Worm (Caenorhabditis elegans) whole organism, midembryonic: ENCODE measurements around the gene C16C4.1.

Experiments used
- T22C8.4 ChIP-seq: fragments of 200-800 bp; sonication (Bioruptor generic); IDR thresholded peaks from 2 replicates; pipeline ENCODE4 v1.3.6; 2022; ENCODE audit warnings: missing genetic modification characterization, missing compliant biosample characterization
- cog-1 ChIP-seq: sonication (generic microtip); optimal IDR thresholded peaks from 2 replicates; lab custom pipeline; 2016; ENCODE audit warnings: missing genetic modification characterization, missing compliant biosample characterization
- flt-1 ChIP-seq: fragments of 200-800 bp; sonication (Bioruptor generic); IDR thresholded peaks from 2 replicates; pipeline ENCODE4 v1.3.6; 2022; ENCODE audit warnings: missing genetic modification characterization, missing compliant biosample characterization
- klf-2 ChIP-seq: fragments of 200-800 bp; sonication (Bioruptor generic); conservative IDR thresholded peaks from 2 replicates; pipeline ENCODE4 v1.3.6; 2022; ENCODE audit warnings: missing genetic modification reagents, missing genetic modification characterization, missing compliant biosample characterization
- med-1 ChIP-seq: sonication (generic microtip); optimal IDR thresholded peaks from 2 replicates; lab custom pipeline; 2017; ENCODE audit warnings: missing genetic modification characterization, mild to moderate bottlenecking, missing compliant biosample characterization, antibody characterized with exemption, missing genetic modification reagents; ENCODE audit not compliant: insufficient read depth
- ref-1 ChIP-seq: fragments of 200-800 bp; sonication (Bioruptor generic); conservative IDR thresholded peaks from 2 replicates; pipeline ENCODE4 v1.3.6; 2022; ENCODE audit warnings: missing genetic modification reagents, missing genetic modification characterization, missing compliant biosample characterization
- tab-1 ChIP-seq: fragments of 200-800 bp; sonication (Bioruptor generic); IDR thresholded peaks from 2 replicates; pipeline ENCODE4 v1.3.6; 2022; ENCODE audit warnings: missing genetic modification characterization, missing compliant biosample characterization
- ztf-23 ChIP-seq: fragments of 200-800 bp; sonication (Bioruptor generic); IDR thresholded peaks from 2 replicates; pipeline ENCODE4 v1.3.6; 2022; ENCODE audit warnings: missing genetic modification reagents, missing genetic modification characterization, missing compliant biosample characterization
- ztf-29 ChIP-seq: fragments of 200-800 bp; sonication (Bioruptor generic); IDR thresholded peaks from 2 replicates; pipeline ENCODE4 v1.3.6; 2022; ENCODE audit warnings: missing genetic modification reagents, missing genetic modification characterization, missing compliant biosample characterization

C16C4.1 gene

DNA sequence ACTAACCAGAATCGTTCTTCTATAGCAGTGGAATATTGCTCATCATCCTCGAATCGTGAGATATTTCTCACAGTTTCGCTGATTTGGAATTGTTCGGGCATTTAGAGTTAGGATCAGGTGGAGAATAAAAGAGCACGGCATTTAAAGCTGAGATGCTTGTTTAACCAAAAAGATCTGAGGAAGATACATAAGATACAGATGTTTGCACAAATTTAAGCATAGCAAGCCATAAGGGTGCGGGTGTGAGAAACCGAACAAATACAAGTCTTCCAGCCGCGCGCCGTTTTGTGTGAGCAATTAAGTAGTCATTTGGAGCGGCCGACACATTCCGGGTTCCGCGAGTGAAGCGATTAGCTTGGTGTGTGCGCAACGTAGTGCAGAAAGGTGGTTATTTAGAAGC lies 7.6 kb upstream of the C16C4.1 start, which contains the start of gene math-7:
math-7 (minus strand) TSS at position 101 of the 400 bp plus-strand sequence.
- TF ChIP-seq ztf-29 = no peak
- TF ChIP-seq flt-1 = no peak
- TF ChIP-seq klf-2 (GFP tag; lab: Robert Waterston, UW) = no peak
- no peak for TF ChIP-seq cog-1 (tag; lab: Kevin White, UChicago)
- TF ChIP-seq ztf-23 = no peak
- TF ChIP-seq tab-1 (GFP tag; lab: Robert Waterston, UW) = no peak
- TF ChIP-seq T22C8.4 (GFP tag; lab: Robert Waterston, UW) = no peak
- TF ChIP-seq med-1 (GFP tag; lab: Kevin White, UChicago) = no peak
- TF ChIP-seq ref-1 (GFP tag; lab: Robert Waterston, UW) = no peak

DNA sequence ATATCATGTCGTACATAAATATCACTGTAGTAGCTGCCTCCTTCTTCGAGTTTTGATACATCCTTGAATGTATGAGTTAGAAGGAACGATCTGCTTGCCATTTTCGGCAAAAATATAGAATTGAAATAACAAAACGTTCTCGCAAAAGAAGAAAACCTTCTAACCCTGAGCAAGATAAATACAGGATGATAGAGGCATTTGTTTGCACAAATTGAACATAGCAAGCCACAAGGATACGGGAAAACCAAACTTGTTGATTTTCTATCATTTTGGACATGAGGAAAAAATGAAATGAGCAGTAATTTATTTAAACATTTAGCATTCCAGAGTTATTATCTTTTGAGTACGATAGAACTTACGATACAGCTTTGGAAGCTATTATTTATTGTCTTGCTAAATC lies 4.9 kb upstream of the C16C4.1 start, which contains the start of gene math-8:
math-8 (minus strand) TSS at position 101 of the 400 bp plus-strand sequence.
- TF ChIP-seq ztf-29 (no peak), ztf-23 (no peak), cog-1 (tag; lab: Kevin White, UChicago) (no peak), tab-1 (GFP tag; lab: Robert Waterston, UW) (no peak), klf-2 (GFP tag; lab: Robert Waterston, UW) (no peak), T22C8.4 (GFP tag; lab: Robert Waterston, UW) (no peak), ref-1 (GFP tag; lab: Robert Waterston, UW) (no peak), flt-1 (no peak), med-1 (GFP tag; lab: Kevin White, UChicago) (no peak)

DNA sequence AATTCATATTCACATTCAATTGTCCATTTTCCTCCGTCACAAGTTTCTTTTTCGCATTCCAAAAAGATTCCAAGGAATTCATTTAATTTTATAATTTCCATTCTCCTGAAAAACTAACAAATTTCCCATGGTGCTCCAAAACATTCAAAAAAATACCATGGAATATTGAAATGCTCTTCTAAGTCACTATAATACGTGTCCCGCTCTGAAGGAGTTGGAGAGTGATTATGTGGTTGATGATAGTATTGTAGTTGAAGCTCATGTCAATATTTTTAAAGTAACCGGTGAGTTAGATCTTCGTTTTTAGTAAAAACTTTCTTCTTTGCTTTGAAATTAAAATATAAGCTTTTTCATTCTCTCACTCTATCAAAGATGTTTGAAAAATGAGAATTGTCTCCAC lies 3.3 kb upstream of the C16C4.1 start, which contains the start of gene math-9:
math-9 (minus strand) TSS at position 101 of the 400 bp plus-strand sequence.
- TF ChIP-seq ztf-23 (no peak), flt-1 (no peak), ztf-29 (no peak), ref-1 (GFP tag; lab: Robert Waterston, UW) (no peak), med-1 (GFP tag; lab: Kevin White, UChicago) (no peak), T22C8.4 (GFP tag; lab: Robert Waterston, UW) (no peak), tab-1 (GFP tag; lab: Robert Waterston, UW) (no peak), klf-2 (GFP tag; lab: Robert Waterston, UW) (no peak), cog-1 (tag; lab: Kevin White, UChicago) (no peak)

DNA sequence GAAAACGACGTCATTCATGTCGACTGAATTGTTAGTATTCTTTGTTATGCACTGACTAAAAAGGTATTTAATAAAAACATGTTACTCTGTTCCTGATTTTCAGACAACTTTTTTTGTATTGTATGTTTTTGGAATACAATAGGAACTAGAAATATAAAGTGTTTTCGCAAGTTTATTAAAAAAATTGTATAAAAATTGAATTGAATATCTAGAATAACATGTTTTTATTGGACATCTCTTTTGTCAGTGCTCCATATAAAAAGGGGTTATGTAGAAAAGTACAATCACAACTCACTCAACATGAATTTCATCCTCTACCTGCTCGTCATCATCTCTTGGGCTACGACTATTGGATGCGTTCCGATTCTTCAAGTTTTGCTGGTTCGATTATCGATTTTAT lies 1.3 kb downstream of the C16C4.1 start, which contains the start of gene C46F9.5:
C46F9.5 (plus strand) TSS at position 301 of the 400 bp plus-strand sequence.
- no peak for TF ChIP-seq ztf-29
- no peak for TF ChIP-seq ztf-23
- TF ChIP-seq med-1 (GFP tag; lab: Kevin White, UChicago) = no peak

DNA sequence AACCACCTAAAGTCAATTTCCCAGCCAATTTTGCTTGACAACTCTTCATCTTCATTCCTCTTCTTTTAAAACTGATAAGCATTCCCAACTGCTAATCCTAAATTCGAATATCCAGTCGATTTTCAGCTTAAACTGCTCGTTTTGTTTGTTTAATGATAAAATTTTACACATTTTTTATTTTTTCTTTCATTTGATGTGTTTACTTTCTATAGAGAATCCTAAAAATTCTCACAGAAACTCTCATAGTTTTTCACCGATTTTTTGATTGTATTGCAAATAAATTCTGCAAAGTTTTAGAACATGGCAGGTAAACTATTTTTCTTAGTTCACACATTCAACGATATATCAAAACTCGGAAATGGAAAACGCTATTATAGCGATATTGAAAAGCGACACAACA lies 1.8 kb downstream of the C16C4.1 start, which contains the start of gene math-25:
math-25 (plus strand) TSS at position 301 of the 400 bp plus-strand sequence.
- TF ChIP-seq ref-1 (GFP tag; lab: Robert Waterston, UW) (no peak), ztf-29 (no peak), T22C8.4 (GFP tag; lab: Robert Waterston, UW) (no peak)

DNA sequence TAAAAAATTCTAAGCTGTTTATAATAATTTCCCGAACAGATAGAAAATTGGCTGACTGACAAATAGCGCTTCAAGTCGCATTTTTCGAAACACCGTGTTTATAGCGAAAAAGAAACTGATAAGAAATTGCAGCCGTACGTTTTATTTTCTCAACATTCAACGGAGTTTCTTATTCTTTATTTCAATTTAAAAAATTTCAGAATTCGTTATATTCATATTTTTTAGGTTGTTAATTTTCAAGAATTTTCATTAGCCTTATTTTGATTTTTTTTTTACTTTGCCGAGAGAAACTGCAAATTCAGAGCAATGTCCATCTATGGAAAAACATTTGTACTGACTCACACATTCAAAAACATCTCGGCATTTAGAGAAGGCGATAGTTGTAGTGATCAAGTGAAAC lies 3.9 kb downstream of the C16C4.1 start, which contains the start of gene C46F9.6:
C46F9.6 (plus strand) TSS at position 301 of the 400 bp plus-strand sequence.
- TF ChIP-seq ref-1 (GFP tag; lab: Robert Waterston, UW) (no peak), klf-2 (GFP tag; lab: Robert Waterston, UW) (no peak), ztf-29 (no peak), med-1 (GFP tag; lab: Kevin White, UChicago) (no peak), ztf-23 (no peak), cog-1 (tag; lab: Kevin White, UChicago) (no peak), tab-1 (GFP tag; lab: Robert Waterston, UW) (no peak), flt-1 (no peak), T22C8.4 (GFP tag; lab: Robert Waterston, UW) (no peak)

DNA sequence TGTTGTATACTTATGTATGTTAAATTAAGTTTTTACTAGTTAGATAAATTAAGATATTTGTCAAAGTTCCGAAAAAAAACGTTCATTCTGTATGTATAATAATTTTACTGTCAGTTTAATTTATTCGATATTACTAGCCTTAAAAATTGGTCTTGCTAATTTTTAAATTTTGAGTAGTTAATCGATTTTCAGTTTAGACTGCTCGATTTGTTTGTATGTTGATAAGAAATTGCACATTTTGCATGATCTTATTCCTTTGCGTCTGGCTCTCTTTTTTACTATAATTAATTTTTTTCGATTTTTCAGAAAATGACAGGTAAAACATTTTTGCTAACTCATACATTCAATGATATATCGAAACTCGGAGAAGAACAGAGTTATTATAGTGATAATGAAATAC lies 5.9 kb downstream of the C16C4.1 start, which contains the start of gene math-24:
math-24 (plus strand) TSS at position 301 of the 400 bp plus-strand sequence.
- no peak for TF ChIP-seq flt-1
- TF ChIP-seq ref-1 (GFP tag; lab: Robert Waterston, UW) = no peak
- TF ChIP-seq klf-2 (GFP tag; lab: Robert Waterston, UW) = no peak
- TF ChIP-seq T22C8.4 (GFP tag; lab: Robert Waterston, UW) = no peak
- no peak for TF ChIP-seq med-1 (GFP tag; lab: Kevin White, UChicago)
- TF ChIP-seq ztf-23 = no peak
- no peak for TF ChIP-seq ztf-29
- no peak for TF ChIP-seq cog-1 (tag; lab: Kevin White, UChicago)
- TF ChIP-seq tab-1 (GFP tag; lab: Robert Waterston, UW) = no peak

DNA sequence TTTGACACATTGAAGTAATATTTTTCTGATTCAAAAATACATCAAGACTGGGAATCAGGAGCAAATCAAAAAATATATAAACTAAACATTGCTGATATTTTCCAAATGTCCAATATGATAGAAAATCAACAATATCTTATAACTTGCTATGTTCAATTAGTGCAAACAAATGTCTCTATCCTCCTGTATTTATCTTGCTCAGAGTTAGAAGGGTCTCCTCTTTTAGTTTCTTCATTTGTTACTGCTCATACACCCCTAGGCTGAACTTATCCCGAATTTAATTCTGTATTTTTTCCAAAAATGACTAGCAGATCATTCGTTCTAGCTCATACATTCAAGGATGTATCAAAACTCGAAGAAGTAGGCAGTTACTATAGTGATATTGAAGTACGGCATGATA lies 8.0 kb downstream of the C16C4.1 start, which contains the start of gene math-23:
math-23 (plus strand) TSS at position 301 of the 400 bp plus-strand sequence.
- no peak for TF ChIP-seq flt-1
- TF ChIP-seq T22C8.4 (GFP tag; lab: Robert Waterston, UW) = no peak
- TF ChIP-seq klf-2 (GFP tag; lab: Robert Waterston, UW) = no peak
- no peak for TF ChIP-seq med-1 (GFP tag; lab: Kevin White, UChicago)
- TF ChIP-seq tab-1 (GFP tag; lab: Robert Waterston, UW) = no peak
- no peak for TF ChIP-seq ztf-29
- TF ChIP-seq cog-1 (tag; lab: Kevin White, UChicago) = no peak
- no peak for TF ChIP-seq ztf-23
- TF ChIP-seq ref-1 (GFP tag; lab: Robert Waterston, UW) = no peak

DNA sequence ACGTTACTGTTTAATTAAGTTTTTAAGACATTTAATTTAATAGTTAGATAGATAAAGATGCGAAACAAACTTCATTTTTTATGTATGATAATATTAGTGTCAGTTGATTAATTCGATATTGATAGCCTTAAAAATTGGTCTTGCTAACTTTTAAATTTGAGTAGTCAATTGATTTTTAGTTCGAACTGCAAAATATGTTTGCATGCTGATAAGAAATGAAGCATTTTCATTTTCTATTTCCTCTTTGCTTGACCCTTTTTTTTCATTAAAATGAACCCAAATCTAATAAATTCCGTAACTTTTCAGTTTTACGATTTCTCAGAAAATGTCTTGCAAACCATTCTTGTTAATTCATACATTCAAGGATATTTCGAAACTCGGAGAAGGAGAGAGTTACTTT lies 11.1 kb downstream of the C16C4.1 start, which contains the start of gene math-22:
math-22 (plus strand) TSS at position 301 of the 400 bp plus-strand sequence.
- no peak for TF ChIP-seq flt-1

DNA sequence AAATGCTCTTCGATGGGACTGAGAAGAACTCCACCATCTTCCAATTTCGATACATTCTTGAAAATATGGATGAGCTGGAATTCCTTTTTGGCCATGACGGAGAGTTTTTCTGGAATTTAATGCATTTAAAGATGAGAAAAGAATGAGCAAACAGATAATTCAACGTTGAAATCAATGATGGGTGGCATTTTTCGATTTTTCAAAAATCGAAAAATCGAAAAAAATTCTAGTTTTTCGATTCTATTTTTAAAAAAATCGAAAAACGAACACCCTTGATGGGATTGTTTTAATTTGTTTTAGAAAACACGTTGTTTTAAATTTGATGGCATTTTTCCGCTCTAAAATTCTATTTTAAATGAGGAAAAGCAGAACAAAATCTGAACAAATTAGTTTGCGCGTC lies 18.7 kb downstream of the C16C4.1 start, which contains the start of gene math-31:
math-31 (minus strand) TSS at position 101 of the 400 bp plus-strand sequence.
- TF ChIP-seq cog-1 (tag; lab: Kevin White, UChicago) = no peak
- no peak for TF ChIP-seq T22C8.4 (GFP tag; lab: Robert Waterston, UW)
- no peak for TF ChIP-seq klf-2 (GFP tag; lab: Robert Waterston, UW)
- TF ChIP-seq flt-1 = no peak
- TF ChIP-seq tab-1 (GFP tag; lab: Robert Waterston, UW) = no peak
- no peak for TF ChIP-seq med-1 (GFP tag; lab: Kevin White, UChicago)
- TF ChIP-seq ztf-23 = no peak
- no peak for TF ChIP-seq ztf-29
- no peak for TF ChIP-seq ref-1 (GFP tag; lab: Robert Waterston, UW)
